Worm (Caenorhabditis elegans) whole organism, late embryonic: ENCODE measurements around the gene acy-1.

Experiments
- K09A11.1 ChIP-seq: sonication (generic microtip); optimal IDR thresholded peaks from 2 replicates; lab custom pipeline; 2017; ENCODE audit warnings: antibody characterized with exemption, mild to moderate bottlenecking, missing genetic modification characterization, missing compliant biosample characterization; ENCODE audit not compliant: insufficient read depth
- ama-1 ChIP-seq: fragments of 150-350 bp; optimal IDR thresholded peaks from 2 replicates; lab custom pipeline; 2014
- ceh-18 ChIP-seq: sonication (generic microtip); optimal IDR thresholded peaks from 2 replicates; lab custom pipeline; 2016; ENCODE audit warnings: missing genetic modification characterization, missing compliant biosample characterization
- ceh-30 ChIP-seq: fragments of 150-350 bp; optimal IDR thresholded peaks from 2 replicates; lab custom pipeline; 2014; ENCODE audit warnings: missing biosample characterization, missing genetic modification characterization
- nhr-232 ChIP-seq: sonication (generic microtip); optimal IDR thresholded peaks from 2 replicates; lab custom pipeline; 2016; ENCODE audit warnings: missing genetic modification characterization, missing compliant biosample characterization
- pha-4 ChIP-seq: fragments of 150-350 bp; optimal IDR thresholded peaks from 2 replicates; lab custom pipeline; 2018; ENCODE audit warnings: missing biosample characterization, missing genetic modification reagents, missing genetic modification characterization
- sox-4 ChIP-seq: sonication (generic microtip); optimal IDR thresholded peaks from 2 replicates; lab custom pipeline; 2017; ENCODE audit warnings: mild to moderate bottlenecking, missing genetic modification characterization, inconsistent platforms, missing compliant biosample characterization
- tbx-7 ChIP-seq: sonication (generic microtip); optimal IDR thresholded peaks from 2 replicates; lab custom pipeline; 2016; ENCODE audit warnings: missing genotype, missing genetic modification characterization, missing compliant biosample characterization

The acy-1 gene

DNA sequence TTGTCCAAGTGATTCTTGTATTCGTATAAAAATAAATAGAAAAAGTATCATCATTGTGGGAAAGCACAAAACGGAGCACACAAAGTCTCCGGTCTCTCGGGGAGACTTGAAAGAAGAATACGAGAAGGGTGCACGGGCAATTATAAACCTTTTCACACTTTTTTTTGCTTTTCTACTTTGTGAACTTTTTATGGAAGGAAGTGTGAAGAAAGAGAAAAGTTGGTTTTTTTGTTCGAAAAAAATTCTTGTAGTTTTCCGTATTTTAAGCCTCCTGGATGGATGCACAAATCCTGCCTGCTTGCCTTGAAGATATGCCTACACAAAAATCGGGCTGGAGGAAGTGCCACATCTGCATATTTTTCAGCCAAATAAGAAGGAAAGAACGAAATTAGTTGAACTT lies 56.1 kb downstream of the acy-1 start, which contains the start of gene B0393.7:
Gene B0393.7, minus strand, starts transcription at position 101 of the 400 bp plus-strand sequence.
- no peak for TF ChIP-seq ceh-30 (tag; lab: Kevin White, UChicago)
- TF ChIP-seq K09A11.1 (tag; lab: Kevin White, UChicago) = no peak

DNA sequence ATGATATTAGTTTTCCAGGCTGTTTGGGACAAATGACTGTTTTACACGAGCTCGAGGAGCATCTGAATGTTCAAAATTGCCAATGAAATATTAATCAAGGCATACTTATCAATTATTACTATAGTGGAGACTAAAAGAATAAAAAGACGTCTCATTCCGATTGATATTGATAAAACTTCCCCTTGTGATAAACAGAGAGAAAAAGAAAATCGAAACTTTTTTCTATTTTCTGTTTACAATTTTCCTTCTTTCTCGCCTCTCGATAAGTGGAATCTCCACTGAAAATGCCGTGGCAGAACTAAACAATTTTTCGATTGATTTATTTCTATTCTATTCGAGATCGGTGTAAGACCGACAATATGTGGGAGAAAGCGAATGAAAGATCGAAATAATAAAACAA lies 58.0 kb downstream of the acy-1 start, which contains the start of gene B0393.9:
Gene B0393.9, minus strand, starts transcription at position 303 of the 400 bp plus-strand sequence.
- no peak for TF ChIP-seq nhr-232
- no peak for TF ChIP-seq sox-4 (tag; lab: Kevin White, UChicago)
- no peak for TF ChIP-seq ceh-18 (tag; lab: Kevin White, UChicago)
- TF ChIP-seq ama-1 (lab: Kevin White, UChicago) = no peak
- TF ChIP-seq tbx-7 (tag; lab: Kevin White, UChicago) = no peak
- no peak for TF ChIP-seq pha-4 (tag; lab: Kevin White, UChicago)
- TF ChIP-seq, all 69 proteins: peak for 0
